Fruit fly (Drosophila melanogaster) whole organism, embryonic: ENCODE measurements around the gene Iru.

ENCODE experiments used
- CG10366 ChIP-seq: fragments of 200-800 bp; sonication (Bioruptor generic); IDR thresholded peaks from 2 replicates; pipeline ENCODE4 v1.3.6; 2022; ENCODE audit warnings: missing biosample characterization, missing genetic modification characterization
- CG10979 ChIP-seq: fragments of 200-800 bp; sonication (Bioruptor generic); optimal IDR thresholded peaks from 2 replicates; lab custom pipeline; 2018; ENCODE audit warnings: missing biosample characterization, mild to moderate bottlenecking, missing genetic modification characterization, moderate library complexity
- CG12219 ChIP-seq: fragments of 200-800 bp; sonication (Bioruptor generic); optimal IDR thresholded peaks from 3 replicates; lab custom pipeline; 2018; ENCODE audit warnings: missing biosample characterization, mild to moderate bottlenecking, missing genetic modification characterization
- CG12391 ChIP-seq: fragments of 200-800 bp; sonication (Bioruptor generic); optimal IDR thresholded peaks from 3 replicates; lab custom pipeline; 2018; ENCODE audit warnings: missing biosample characterization, mild to moderate bottlenecking, missing genetic modification characterization, moderate library complexity
- CG13424 ChIP-seq: fragments of 200-800 bp; sonication (Bioruptor generic); optimal IDR thresholded peaks from 2 replicates; lab custom pipeline; 2019; ENCODE audit warnings: missing biosample characterization, mild to moderate bottlenecking, missing genetic modification characterization, moderate library complexity
- CG15601 ChIP-seq: fragments of 200-800 bp; sonication (Bioruptor generic); optimal IDR thresholded peaks from 3 replicates; lab custom pipeline; 2019; ENCODE audit warnings: missing biosample characterization, mild to moderate bottlenecking, missing genetic modification characterization, moderate library complexity
- CG17328 ChIP-seq: fragments of 200-800 bp; sonication (Bioruptor generic); IDR thresholded peaks from 2 replicates; pipeline ENCODE4 v1.3.6; 2022; ENCODE audit warnings: missing biosample characterization, missing genetic modification characterization
- CG17612 ChIP-seq: fragments of 200-800 bp; sonication (Bioruptor generic); IDR thresholded peaks from 2 replicates; pipeline ENCODE4 v1.3.6; 2022; ENCODE audit warnings: missing biosample characterization, missing genetic modification characterization
- CG18262 ChIP-seq: fragments of 200-800 bp; optimal IDR thresholded peaks from 3 replicates; lab custom pipeline; 2019; ENCODE audit warnings: missing biosample characterization, mild to moderate bottlenecking, missing genetic modification characterization, moderate library complexity
- CG2678 ChIP-seq: fragments of 200-800 bp; sonication (Bioruptor generic); optimal IDR thresholded peaks from 3 replicates; lab custom pipeline; 2019; ENCODE audit warnings: missing biosample characterization, mild to moderate bottlenecking, missing genetic modification characterization, moderate library complexity
- CG2712 ChIP-seq: fragments of 200-800 bp; optimal IDR thresholded peaks from 3 replicates; lab custom pipeline; 2019; ENCODE audit warnings: missing biosample characterization, mild to moderate bottlenecking, missing genetic modification characterization, moderate library complexity
- CG30403 ChIP-seq: fragments of 200-800 bp; sonication (Bioruptor generic); optimal IDR thresholded peaks from 3 replicates; lab custom pipeline; 2016; ENCODE audit warnings: missing biosample characterization, missing genetic modification characterization
- CG3065 ChIP-seq: fragments of 200-800 bp; sonication (Bioruptor generic); optimal IDR thresholded peaks from 2 replicates; lab custom pipeline; 2016; ENCODE audit warnings: missing biosample characterization, missing genetic modification characterization
- CG32772 ChIP-seq: fragments of 200-800 bp; sonication (Bioruptor generic); IDR thresholded peaks from 2 replicates; pipeline ENCODE4 v1.3.6; 2022; ENCODE audit warnings: missing biosample characterization, missing genetic modification characterization
- CG5953 ChIP-seq: fragments of 200-800 bp; sonication (Bioruptor generic); IDR thresholded peaks from 2 replicates; pipeline ENCODE4 v1.3.6; 2022; ENCODE audit warnings: missing biosample characterization, missing genetic modification characterization
- CG7372 ChIP-seq: fragments of 200-800 bp; sonication (Bioruptor generic); IDR thresholded peaks from 2 replicates; pipeline ENCODE4 v1.3.6; 2022; ENCODE audit warnings: missing biosample characterization, missing genetic modification characterization
- CG7556 ChIP-seq: fragments of 200-800 bp; sonication (Bioruptor generic); optimal IDR thresholded peaks from 2 replicates; lab custom pipeline; 2017; ENCODE audit warnings: missing biosample characterization, mild to moderate bottlenecking, missing genetic modification characterization
- CG8478 ChIP-seq: fragments of >200 bp; optimal IDR thresholded peaks from 2 replicates; lab custom pipeline; 2018
- D19A ChIP-seq: fragments of 200-800 bp; optimal IDR thresholded peaks from 3 replicates; lab custom pipeline; 2019; ENCODE audit warnings: missing biosample characterization, mild to moderate bottlenecking, missing genetic modification characterization, moderate library complexity
- Drgx ChIP-seq: fragments of 200-800 bp; sonication (Bioruptor generic); IDR thresholded peaks from 2 replicates; pipeline ENCODE4 v1.3.6; 2022; ENCODE audit warnings: missing biosample characterization, missing genetic modification characterization
- Hand ChIP-seq: fragments of 200-800 bp; sonication (Bioruptor generic); optimal IDR thresholded peaks from 2 replicates; lab custom pipeline; 2017; ENCODE audit warnings: mild to moderate bottlenecking, missing biosample characterization, missing genetic modification reagents, missing genetic modification characterization
- Lim3 ChIP-seq: fragments of 200-800 bp; sonication (Bioruptor generic); IDR thresholded peaks from 2 replicates; pipeline ENCODE4 v1.3.6; 2022; ENCODE audit warnings: missing biosample characterization, missing genetic modification characterization
- Ptx1 ChIP-seq: fragments of 200-800 bp; sonication (Bioruptor generic); IDR thresholded peaks from 2 replicates; pipeline ENCODE4 v1.3.6; 2022; ENCODE audit warnings: missing biosample characterization, missing genetic modification characterization
- Sox100B ChIP-seq: fragments of 200-800 bp; sonication (Bioruptor generic); optimal IDR thresholded peaks from 3 replicates; lab custom pipeline; 2018; ENCODE audit warnings: missing biosample characterization, mild to moderate bottlenecking, missing genetic modification characterization
- crol ChIP-seq: fragments of 200-800 bp; sonication (Bioruptor generic); IDR thresholded peaks from 2 replicates; pipeline ENCODE4 v1.3.6; 2022; ENCODE audit warnings: missing biosample characterization, missing genetic modification characterization
- dysf ChIP-seq: fragments of 200-800 bp; sonication (Bioruptor generic); IDR thresholded peaks from 3 replicates; pipeline ENCODE4 v1.3.6; 2022; ENCODE audit warnings: missing biosample characterization, missing genetic modification characterization
- grau ChIP-seq: fragments of 200-800 bp; optimal IDR thresholded peaks from 3 replicates; lab custom pipeline; 2019; ENCODE audit warnings: missing biosample characterization, mild to moderate bottlenecking, missing genetic modification characterization, moderate library complexity
- ken ChIP-seq: fragments of 200-800 bp; sonication (Bioruptor generic); IDR thresholded peaks from 3 replicates; pipeline ENCODE4 v1.3.6; 2022; ENCODE audit warnings: missing biosample characterization, missing genetic modification characterization
- kni ChIP-seq: fragments of 200-800 bp; sonication (Bioruptor generic); optimal IDR thresholded peaks from 3 replicates; lab custom pipeline; 2017; ENCODE audit warnings: mild to moderate bottlenecking, missing biosample characterization, missing genetic modification reagents, missing genetic modification characterization
- lab ChIP-seq: fragments of 200-800 bp; sonication (Bioruptor generic); optimal IDR thresholded peaks from 3 replicates; lab custom pipeline; 2017; ENCODE audit warnings: missing biosample characterization, missing genetic modification characterization, mild to moderate bottlenecking, moderate library complexity, missing genetic modification reagents
- lmd ChIP-seq: fragments of 200-800 bp; sonication (Bioruptor generic); IDR thresholded peaks from 2 replicates; pipeline ENCODE4 v1.3.6; 2022; ENCODE audit warnings: missing biosample characterization, missing genetic modification characterization
- oc ChIP-seq: fragments of 200-800 bp; sonication (Bioruptor generic); optimal IDR thresholded peaks from 2 replicates; lab custom pipeline; 2018; ENCODE audit warnings: missing biosample characterization, mild to moderate bottlenecking, missing genetic modification characterization, moderate library complexity
- otp ChIP-seq: fragments of 200-800 bp; sonication (Bioruptor generic); IDR thresholded peaks from 3 replicates; pipeline ENCODE4, ENCODE4 v1.3.6; 2022; ENCODE audit warnings: missing biosample characterization, missing genetic modification characterization
- prd ChIP-seq, 3 experiments: fragments of >200 bp in 2 of 3; fragments of 200-800 bp in 1 of 3; sonication (Bioruptor generic) in 1 of 3; optimal IDR thresholded peaks in 2 of 3; IDR thresholded peaks in 1 of 3; 2 replicates in 2 of 3; 3 replicates in 1 of 3; pipeline versions ENCODE4 v1.3.6 to Lab custom; 2017 to 2022; ENCODE audit warnings: missing biosample characterization in 1 of 3, missing genetic modification characterization in 1 of 3
- salm ChIP-seq: fragments of 200-800 bp; sonication (Bioruptor generic); optimal IDR thresholded peaks from 2 replicates; lab custom pipeline; 2018; ENCODE audit warnings: missing biosample characterization, mild to moderate bottlenecking, missing genetic modification characterization
- slbo ChIP-seq: fragments of 200-800 bp; sonication (Bioruptor generic); IDR thresholded peaks from 2 replicates; pipeline ENCODE4 v1.3.6; 2022; ENCODE audit warnings: missing biosample characterization, missing genetic modification characterization
- stc ChIP-seq: fragments of 200-800 bp; sonication (Bioruptor generic); IDR thresholded peaks from 2 replicates; pipeline ENCODE4 v1.3.6; 2022; ENCODE audit warnings: missing biosample characterization, missing genetic modification characterization
- tgo ChIP-seq: fragments of 200-800 bp; sonication (Bioruptor generic); IDR thresholded peaks from 3 replicates; pipeline ENCODE4 v1.3.6; 2022; ENCODE audit warnings: missing biosample characterization, missing genetic modification characterization
- tll ChIP-seq, 2 experiments: fragments of 200-800 bp in 1 of 2; fragments of >200 bp in 1 of 2; sonication (Bioruptor generic) in 1 of 2; optimal IDR thresholded peaks; 2 replicates each; lab custom pipeline; 2017 to 2019; ENCODE audit warnings: missing biosample characterization in 2 of 2, missing genetic modification characterization in 2 of 2, mild to moderate bottlenecking in 1 of 2, moderate library complexity in 1 of 2
- zen ChIP-seq: fragments of 200-800 bp; sonication (Bioruptor generic); optimal IDR thresholded peaks from 3 replicates; lab custom pipeline; 2018; ENCODE audit warnings: missing biosample characterization, mild to moderate bottlenecking, missing genetic modification characterization, moderate library complexity
- zfh1 ChIP-seq: fragments of 200-800 bp; sonication (Bioruptor generic); IDR thresholded peaks from 3 replicates; pipeline ENCODE4 v1.3.6; 2022; ENCODE audit warnings: missing biosample characterization, missing genetic modification characterization

Gene Iru

dm6 chr3R:8963756-8964342, 42.4 kb upstream of the Iru start (continued):
- TF ChIP-seq Ptx1 (0 out of 2 replicates have a peak, but pooled peaks have one; percentile 31), CG12391 (tag; lab: Kevin White, UChicago) (peak; percentile 53), CG32772 (GFP tag; lab: Robert Waterston, UW) (peak; percentile 32; the same call in 1 of the 2 replicates), salm (tag; lab: Kevin White, UChicago) (peak; percentile 4), CG13424 (tag; lab: Kevin White, UChicago) (peak; percentile 40), CG2712 (peak; percentile 55), CG15601 (tag; lab: Kevin White, UChicago) (peak; percentile 2), dysf (GFP tag; lab: Robert Waterston, UW) (0 out of 3 replicates have a peak, but pooled peaks have one; percentile 40), grau (peak; percentile 32), zfh1 (GFP tag; lab: Robert Waterston, UW) (0 out of 3 replicates have a peak, but pooled peaks have one; percentile 15), CG18262 (peak; percentile 60), CG17328 (peak; percentile 55; the same call in 1 of the 2 replicates), crol (GFP tag; lab: Robert Waterston, UW) (peak; percentile 31; the same call in 1 of the 2 replicates), prd (optimal IDR thresholded peaks at IDR 0.05; lab: Kevin White, UChicago) (no peak), prd (GFP tag; IDR thresholded peaks at IDR 0.05; lab: Robert Waterston, UW) (peak; percentile 55; the same call in 2 of the 3 replicates), CG12219 (GFP tag; lab: Kevin White, UChicago) (no peak), Lim3 (GFP tag; lab: Robert Waterston, UW) (no peak), D19A (tag; lab: Kevin White, UChicago) (peak; percentile 30), CG8478 (no peak), CG17612 (GFP tag; lab: Robert Waterston, UW) (no peak), Sox100B (peak; percentile 18), lmd (GFP tag; lab: Robert Waterston, UW) (0 out of 2 replicates have a peak, but pooled peaks have one; percentile 17), CG5953 (GFP tag; lab: Robert Waterston, UW) (peak; percentile 51; the same call in 1 of the 2 replicates), CG7556 (GFP tag; lab: Kevin White, UChicago) (peak; percentile 4), CG10979 (peak; percentile 41), Drgx (0 out of 2 replicates have a peak, but pooled peaks have one; percentile 20), CG10366 (GFP tag; lab: Robert Waterston, UW) (peak; percentile 27; the same call in 1 of the 2 replicates), tgo (peak; percentile 69), slbo (GFP tag; lab: Robert Waterston, UW) (no peak), CG7372 (GFP tag; lab: Robert Waterston, UW) (0 out of 2 replicates have a peak, but pooled peaks have one; percentile 16), stc (GFP tag; lab: Robert Waterston, UW) (peak; percentile 62), ken (GFP tag; lab: Robert Waterston, UW) (peak; percentile 68; the same call in 2 of the 3 replicates), lab (GFP tag; lab: Kevin White, UChicago) (peak; percentile 15), CG30403 (GFP tag; lab: Kevin White, UChicago) (peak; percentile 5), otp (GFP tag; lab: Robert Waterston, UW) (0 out of 3 replicates have a peak, but pooled peaks have one; percentile 35), Hand (GFP tag; lab: Kevin White, UChicago) (no peak), CG2678 (tag; lab: Kevin White, UChicago) (peak; percentile 57)
- TF ChIP-seq, all 482 proteins: peak for 89

- TF ChIP-seq CG3065 (GFP tag; lab: Kevin White, UChicago): no peak
- no peak for TF ChIP-seq oc (tag; lab: Kevin White, UChicago)
- TF ChIP-seq kni (GFP tag; lab: Kevin White, UChicago): peak; percentile 9
- peak; percentile 91 for TF ChIP-seq zen (tag; lab: Kevin White, UChicago)
- peak in 1 of 2 experiments; percentile 91 for TF ChIP-seq tll (GFP tag; optimal IDR thresholded peaks at IDR 0.05; lab: Kevin White, UChicago)
These were observed 40.7 kb upstream of the Iru start for dm6 chr3R:8965546-8965945.
